Fruit fly (Drosophila melanogaster) whole organism: ENCODE results near the gene eIF4B.

ENCODE experiments used
- CG8478 ChIP-seq: fragments of >200 bp; optimal IDR thresholded peaks from 2 replicates; lab custom pipeline; 2018; ENCODE audit warnings: inconsistent platforms
- Dll ChIP-seq: fragments of >200 bp; optimal IDR thresholded peaks from 2 replicates; lab custom pipeline; 2017
- EcR ChIP-seq, 2 experiments: fragments of >200 bp; optimal IDR thresholded peaks; 2 replicates each; lab custom pipeline; 2017; ENCODE audit warnings: missing biosample characterization in 2 of 2, missing genetic modification characterization in 2 of 2, missing genetic modification reagents in 2 of 2
- pan ChIP-seq: fragments of >200 bp; optimal IDR thresholded peaks from 2 replicates; lab custom pipeline; 2017
- psq ChIP-seq: fragments of >200 bp; optimal IDR thresholded peaks from 2 replicates; lab custom pipeline; 2017
- usp ChIP-seq: fragments of >200 bp; optimal IDR thresholded peaks from 2 replicates; lab custom pipeline; 2017; ENCODE audit warnings: missing biosample characterization, missing genetic modification characterization, mixed read lengths

The eIF4B gene

dm6 chr3L:27858147-27858546 lies at the start of gene eIF4B:
TSS of gene eIF4B (minus strand) at chr3L:27858271.
- TF ChIP-seq psq (lab: Kevin White, UChicago) = no peak
- no peak for TF ChIP-seq pan (lab: Kevin White, UChicago)
- TF ChIP-seq Dll (lab: Kevin White, UChicago) = no peak
- no peak for TF ChIP-seq EcR (GFP tag; optimal IDR thresholded peaks at IDR 0.05; lab: Kevin White, UChicago)
- no peak for TF ChIP-seq usp (GFP tag; lab: Kevin White, UChicago)
- TF ChIP-seq CG8478 = no peak

dm6 chr3L:27860422-27860821 lies 2.4 kb upstream of the eIF4B start:
- no peak for TF ChIP-seq Dll (lab: Kevin White, UChicago)
- no peak for TF ChIP-seq CG8478
- no peak for TF ChIP-seq usp (GFP tag; lab: Kevin White, UChicago)
- no peak for TF ChIP-seq EcR (GFP tag; optimal IDR thresholded peaks at IDR 0.05; lab: Kevin White, UChicago)
- no peak for TF ChIP-seq pan (lab: Kevin White, UChicago)
- no peak for TF ChIP-seq psq (lab: Kevin White, UChicago)

dm6 chr3L:27859261-27859840 lies 1.3 kb upstream of the eIF4B start:
- no peak for TF ChIP-seq usp (GFP tag; lab: Kevin White, UChicago)
- TF ChIP-seq CG8478 = no peak
- TF ChIP-seq psq (lab: Kevin White, UChicago) = no peak
- no peak for TF ChIP-seq pan (lab: Kevin White, UChicago)
- no peak for TF ChIP-seq EcR (GFP tag; optimal IDR thresholded peaks at IDR 0.05; lab: Kevin White, UChicago)
- TF ChIP-seq Dll (lab: Kevin White, UChicago) = no peak
